Worm (Caenorhabditis elegans): Measurements from ENCODE around the gene ZK1128.3.

The ZK1128.3 gene

DNA sequence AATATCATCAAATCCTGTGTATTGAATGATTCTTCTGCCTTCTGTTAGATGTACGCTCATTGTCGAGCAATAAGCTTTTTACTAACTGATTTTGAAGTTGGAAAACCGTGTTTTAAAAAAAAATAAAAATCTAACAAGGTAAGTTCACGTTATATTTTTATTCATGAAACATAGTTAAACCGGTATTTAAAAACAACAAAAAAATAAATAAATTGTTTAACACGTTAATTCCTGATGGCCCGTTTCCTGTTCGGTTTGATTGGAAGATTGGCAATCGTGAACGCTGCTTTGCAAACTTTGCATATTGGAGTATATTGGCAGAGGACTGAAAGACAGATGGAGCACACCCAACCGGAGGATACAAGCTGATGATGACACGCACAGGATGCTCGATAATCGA, at the start of gene ZK1128.3:
Gene ZK1128.3, minus strand, starts transcription at position 101 of the 400 bp plus-strand sequence.
- TF ChIP-seq nhr-43 (tag; optimal IDR thresholded peaks at IDR 0.05; ENCODE audit: poor library complexity, severe bottlenecking) (no peak), eor-1 (tag; optimal IDR thresholded peaks at IDR 0.05) (no peak), unc-39 (tag; optimal IDR thresholded peaks at IDR 0.05) (no peak), elt-2 (tag; optimal IDR thresholded peaks at IDR 0.05) (no peak), mdl-1 (tag; optimal IDR thresholded peaks at IDR 0.05) (no peak), hmg-11 (tag; optimal IDR thresholded peaks at IDR 0.05) (no peak), elt-1 (tag; optimal IDR thresholded peaks at IDR 0.05) (no peak), nhr-76 (tag; optimal IDR thresholded peaks at IDR 0.05) (no peak)

- TF ChIP-seq nhr-77 (tag; optimal IDR thresholded peaks at IDR 0.05) (no peak), elt-1 (tag; optimal IDR thresholded peaks at IDR 0.05) (no peak), R02D3.7 (tag; optimal IDR thresholded peaks at IDR 0.05) (no peak), mdl-1 (tag; optimal IDR thresholded peaks at IDR 0.05) (no peak), nhr-12 (tag; optimal IDR thresholded peaks at IDR 0.05) (no peak), nhr-25 (tag; optimal IDR thresholded peaks at IDR 0.05) (no peak), ceh-28 (tag; optimal IDR thresholded peaks at IDR 0.05) (no peak), skn-1 (tag; optimal IDR thresholded peaks at IDR 0.05) (no peak), ZK546.5 (tag; optimal IDR thresholded peaks at IDR 0.05) (no peak), nhr-76 (tag; optimal IDR thresholded peaks at IDR 0.05) (no peak), nhr-67 (tag; optimal IDR thresholded peaks at IDR 0.05) (no peak), nhr-23 (tag; optimal IDR thresholded peaks at IDR 0.05) (no peak), nhr-11 (tag; optimal IDR thresholded peaks at IDR 0.05) (no peak), ceh-16 (tag; optimal IDR thresholded peaks at IDR 0.05) (no peak), sea-2 (GFP tag; optimal IDR thresholded peaks at IDR 0.05) (no peak), lsy-12 (tag; optimal IDR thresholded peaks at IDR 0.05) (no peak), unc-39 (tag; optimal IDR thresholded peaks at IDR 0.05) (no peak), pqm-1 (tag; optimal IDR thresholded peaks at IDR 0.05) (no peak)
Observed at ce11 chrIII:10160385-10160784, 41.7 kb upstream of the ZK1128.3 start, which contains the start of the genes K08E5.5 and mua-3. Gene K08E5.5, minus strand, starts transcription at chrIII:10160485. Gene mua-3, plus strand, starts transcription at chrIII:10160697.

DNA sequence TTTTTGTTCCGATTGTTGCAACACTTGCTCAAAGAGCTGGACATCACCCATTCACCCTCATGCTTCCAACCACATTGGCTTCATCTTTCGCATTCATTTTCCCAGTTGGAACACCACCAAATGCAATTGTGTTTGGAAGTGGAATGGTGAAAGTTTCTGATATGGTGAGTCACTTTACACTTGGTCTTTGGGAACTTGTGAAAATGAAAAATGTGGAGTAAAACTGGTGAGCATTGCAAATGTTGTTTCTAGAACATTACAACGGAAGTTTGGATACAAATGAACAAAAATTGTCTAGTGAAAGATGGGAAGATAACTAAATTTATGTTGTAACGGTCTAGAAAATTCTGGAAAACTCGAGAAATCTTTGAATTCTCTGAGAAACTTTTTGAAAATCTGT, 37.6 kb upstream of the ZK1128.3 start:
- no peak for TF ChIP-seq jun-1 (tag; optimal IDR thresholded peaks at IDR 0.05)
- TF ChIP-seq nfya-1 (tag; optimal IDR thresholded peaks at IDR 0.05; ENCODE audit: insufficient read depth), result no peak
- no peak for TF ChIP-seq nhr-23 (tag; optimal IDR thresholded peaks at IDR 0.05)
- no peak for TF ChIP-seq nhr-76 (tag; optimal IDR thresholded peaks at IDR 0.05)
- no peak for TF ChIP-seq nhr-12 (tag; optimal IDR thresholded peaks at IDR 0.05)
- no peak for TF ChIP-seq nhr-237 (tag; optimal IDR thresholded peaks at IDR 0.05)
- no peak for TF ChIP-seq ceh-28 (tag; optimal IDR thresholded peaks at IDR 0.05)
- TF ChIP-seq elt-3 (tag; optimal IDR thresholded peaks at IDR 0.05), result no peak
- TF ChIP-seq R02D3.7 (tag; optimal IDR thresholded peaks at IDR 0.05), result no peak
- TF ChIP-seq ceh-16 (tag; optimal IDR thresholded peaks at IDR 0.05), result no peak
- TF ChIP-seq fkh-10 (GFP tag; optimal IDR thresholded peaks at IDR 0.05), result no peak
- no peak for TF ChIP-seq nhr-67 (tag; optimal IDR thresholded peaks at IDR 0.05)
- TF ChIP-seq skn-1 (tag; optimal IDR thresholded peaks at IDR 0.05), result no peak
- TF ChIP-seq tbx-2 (tag; optimal IDR thresholded peaks at IDR 0.05), result no peak
- no peak for TF ChIP-seq elt-2 (tag; optimal IDR thresholded peaks at IDR 0.05)
- TF ChIP-seq fos-1 (tag; optimal IDR thresholded peaks at IDR 0.05), result no peak
- TF ChIP-seq egl-27 (tag; optimal IDR thresholded peaks at IDR 0.05), result no peak
- no peak for TF ChIP-seq hmg-11 (tag; optimal IDR thresholded peaks at IDR 0.05)
- no peak for TF ChIP-seq nhr-77 (tag; optimal IDR thresholded peaks at IDR 0.05)
- TF ChIP-seq ZK546.5 (tag; optimal IDR thresholded peaks at IDR 0.05), result no peak

ce11 chrIII:10154993-10155392, 36.3 kb upstream of the ZK1128.3 start:
- no peak for TF ChIP-seq ceh-16 (tag; optimal IDR thresholded peaks at IDR 0.05)
- TF ChIP-seq nfya-1 (tag; optimal IDR thresholded peaks at IDR 0.05; ENCODE audit: insufficient read depth), result peak; percentile 28
- no peak for TF ChIP-seq nhr-28 (tag; optimal IDR thresholded peaks at IDR 0.05)
- TF ChIP-seq ama-1 (optimal IDR thresholded peaks at IDR 0.05), result no peak
- TF ChIP-seq ztf-11 (tag; optimal IDR thresholded peaks at IDR 0.05), result no peak
- TF ChIP-seq ceh-82 (tag; optimal IDR thresholded peaks at IDR 0.05), result no peak
- no peak for TF ChIP-seq ztf-4 (tag; optimal IDR thresholded peaks at IDR 0.05)
- TF ChIP-seq pha-4 (tag; optimal IDR thresholded peaks at IDR 0.05), result peak; percentile 93
- TF ChIP-seq fos-1 (tag; optimal IDR thresholded peaks at IDR 0.05), result no peak
- no peak for TF ChIP-seq jun-1 (tag; optimal IDR thresholded peaks at IDR 0.05)
- TF ChIP-seq fkh-2 (tag; optimal IDR thresholded peaks at IDR 0.05), result no peak
- no peak for TF ChIP-seq nhr-25 (tag; optimal IDR thresholded peaks at IDR 0.05)
- TF ChIP-seq nhr-43 (tag; optimal IDR thresholded peaks at IDR 0.05; ENCODE audit: poor library complexity, severe bottlenecking), result no peak
- TF ChIP-seq unc-39 (tag; optimal IDR thresholded peaks at IDR 0.05), result no peak
- no peak for TF ChIP-seq egl-27 (tag; optimal IDR thresholded peaks at IDR 0.05)
- TF ChIP-seq pqm-1 (tag; optimal IDR thresholded peaks at IDR 0.05), result no peak
